Fruit fly (Drosophila melanogaster) whole organism, prepupa: ENCODE measurements around the gene SdicC.

Experiments
- Blimp-1 ChIP-seq: fragments of 200-800 bp; sonication (Bioruptor generic); optimal IDR thresholded peaks from 3 replicates; lab custom pipeline; 2017; ENCODE audit warnings: missing biosample characterization, missing genetic modification characterization, mild to moderate bottlenecking, moderate library complexity, missing genetic modification reagents
- CG11294 ChIP-seq: fragments of 200-800 bp; sonication (Bioruptor generic); IDR thresholded peaks from 2 replicates; pipeline ENCODE4 v1.3.6; 2022; ENCODE audit warnings: missing biosample characterization, missing genetic modification characterization
- CG34406 ChIP-seq: fragments of 200-800 bp; sonication (Bioruptor generic); optimal IDR thresholded peaks from 3 replicates; lab custom pipeline; 2016; ENCODE audit warnings: missing biosample characterization, missing genetic modification characterization
- CG4318 ChIP-seq: fragments of 200-800 bp; sonication (Bioruptor generic); optimal IDR thresholded peaks from 3 replicates; lab custom pipeline; 2017; ENCODE audit warnings: missing biosample characterization, mild to moderate bottlenecking, missing genetic modification characterization
- CG6163 ChIP-seq: fragments of 200-800 bp; sonication (Bioruptor generic); IDR thresholded peaks from 3 replicates; pipeline ENCODE4 v1.3.6; 2022; ENCODE audit warnings: missing biosample characterization, missing genetic modification characterization
- CG7368 ChIP-seq: fragments of 200-800 bp; sonication (Bioruptor generic); optimal IDR thresholded peaks from 3 replicates; lab custom pipeline; 2016; ENCODE audit warnings: missing biosample characterization, missing genetic modification characterization
- CG8119 ChIP-seq: fragments of 200-800 bp; sonication (Bioruptor generic); IDR thresholded peaks from 3 replicates; pipeline ENCODE4 v1.3.6; 2022; ENCODE audit warnings: missing biosample characterization, missing genetic modification characterization
- Eip75B ChIP-seq: fragments of 200-800 bp; sonication (Bioruptor generic); optimal IDR thresholded peaks from 3 replicates; lab custom pipeline; 2016; ENCODE audit warnings: missing biosample characterization, missing genetic modification characterization
- OdsH ChIP-seq: fragments of 200-800 bp; sonication (Bioruptor generic); optimal IDR thresholded peaks from 3 replicates; lab custom pipeline; 2016; ENCODE audit warnings: missing biosample characterization, missing genetic modification characterization
- achi ChIP-seq: fragments of 200-800 bp; sonication (Bioruptor generic); optimal IDR thresholded peaks from 3 replicates; lab custom pipeline; 2016; ENCODE audit warnings: missing biosample characterization, missing genetic modification characterization
- cyc ChIP-seq: fragments of 200-800 bp; sonication (Bioruptor generic); optimal IDR thresholded peaks from 3 replicates; lab custom pipeline; 2016; ENCODE audit warnings: missing biosample characterization, missing genetic modification characterization
- fd59A ChIP-seq: fragments of 200-800 bp; sonication (Bioruptor generic); optimal IDR thresholded peaks from 2 replicates; lab custom pipeline; 2017; ENCODE audit warnings: missing biosample characterization, mild to moderate bottlenecking, missing genetic modification characterization, missing genetic modification reagents
- spab ChIP-seq: fragments of 200-800 bp; sonication (Bioruptor generic); optimal IDR thresholded peaks from 2 replicates; lab custom pipeline; 2017; ENCODE audit warnings: missing biosample characterization, mild to moderate bottlenecking, missing genetic modification characterization, missing genetic modification reagents
- vri ChIP-seq: fragments of 200-800 bp; sonication (Bioruptor generic); optimal IDR thresholded peaks from 3 replicates; lab custom pipeline; 2016; ENCODE audit warnings: missing biosample characterization, mild to moderate bottlenecking, missing genetic modification characterization

DNA sequence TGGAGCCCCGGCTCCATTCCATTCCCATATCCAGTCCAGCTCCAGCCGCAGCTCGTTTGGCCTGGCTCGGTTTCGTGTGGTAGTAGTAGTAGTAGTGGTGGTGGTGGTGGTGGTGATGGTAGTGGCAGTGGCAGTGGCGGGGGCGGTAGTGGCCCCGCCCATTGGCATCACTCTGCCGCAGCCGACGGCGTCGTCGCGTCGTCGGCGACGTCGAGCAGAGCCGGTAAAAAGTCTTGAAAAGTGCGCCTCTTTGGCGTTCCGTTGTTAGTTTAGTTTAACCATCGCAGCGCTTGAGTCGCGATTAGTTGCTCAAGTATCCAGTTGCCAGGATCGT is 22.5 kb upstream of the SdicC start, which contains the start of gene obst-A:
- TF ChIP-seq OdsH (GFP tag; lab: Kevin White, UChicago) (no peak), CG7368 (GFP tag; lab: Kevin White, UChicago) (no peak), vri (no peak), Eip75B (GFP tag; lab: Kevin White, UChicago) (no peak), fd59A (GFP tag; lab: Kevin White, UChicago) (no peak), CG6163 (0 out of 3 replicates have a peak, but pooled peaks have one; percentile 22), CG34406 (GFP tag; lab: Kevin White, UChicago) (no peak), Blimp-1 (GFP tag; lab: Kevin White, UChicago) (no peak), spab (GFP tag; lab: Kevin White, UChicago) (no peak), CG4318 (GFP tag; lab: Kevin White, UChicago) (no peak), achi (GFP tag; lab: Kevin White, UChicago) (no peak), CG8119 (GFP tag; lab: Robert Waterston, UW) (no peak), CG11294 (GFP tag; lab: Robert Waterston, UW) (no peak), cyc (GFP tag; lab: Kevin White, UChicago) (no peak)
